Fruit fly (Drosophila melanogaster): Measurements from ENCODE around the gene CG5516.
A peak's percentile ranks its signal among the peaks of the same experiment; 100 is the strongest.

DNA sequence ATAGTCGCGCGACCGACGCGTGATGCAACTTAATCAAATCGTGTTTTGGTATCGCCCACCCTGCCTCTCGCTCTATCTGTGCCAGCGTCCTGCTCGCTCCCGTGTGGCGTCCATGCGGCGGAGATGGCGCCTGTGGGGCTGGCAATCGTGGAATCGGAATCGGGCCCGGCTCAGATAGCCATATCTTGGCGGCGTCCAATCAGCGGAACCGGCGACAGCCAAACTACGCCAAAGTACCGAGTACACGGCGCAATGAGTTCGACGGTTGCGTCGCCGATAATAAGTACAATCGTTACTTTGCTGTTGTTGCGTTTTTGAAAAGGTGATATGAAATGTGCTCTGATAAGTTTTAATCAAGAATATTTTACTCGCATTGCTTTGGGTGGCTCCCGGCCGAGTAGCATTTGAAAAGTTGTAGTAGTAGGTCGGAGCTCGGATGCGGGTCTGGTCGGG, 22.1 kb downstream of the CG5516 start, which contains the start of gene srp:
- TF ChIP-seq Mnt (GFP tag; optimal IDR thresholded peaks at IDR 0.05): peak; percentile 34
- TF ChIP-seq pad (GFP tag; optimal IDR thresholded peaks at IDR 0.05): no peak
- TF ChIP-seq cic (GFP tag; optimal IDR thresholded peaks at IDR 0.05): peak; percentile 83
- TF ChIP-seq Crg-1 (GFP tag; optimal IDR thresholded peaks at IDR 0.05): no peak
- TF ChIP-seq tj (GFP tag; optimal IDR thresholded peaks at IDR 0.05): no peak
- no peak for TF ChIP-seq CG11617 (GFP tag; optimal IDR thresholded peaks at IDR 0.05)
- TF ChIP-seq Hr96 (GFP tag; optimal IDR thresholded peaks at IDR 0.05): no peak
- TF ChIP-seq CG33017 (tag; optimal IDR thresholded peaks at IDR 0.05): no peak
- TF ChIP-seq kay (GFP tag; ENCODE audit: borderline replicate concordance): no peak
- no peak for TF ChIP-seq CG7045 (GFP tag; optimal IDR thresholded peaks at IDR 0.05)
- no peak for TF ChIP-seq CG14711 (tag; optimal IDR thresholded peaks at IDR 0.05)
- TF ChIP-seq CG12768 (GFP tag; optimal IDR thresholded peaks at IDR 0.05): no peak
- TF ChIP-seq toe (GFP tag; optimal IDR thresholded peaks at IDR 0.05): no peak

Measured in whole organism, adult.